Fruit fly (Drosophila melanogaster): Measurements from ENCODE around the gene CG33700.
A peak's percentile ranks its signal among the peaks of the same experiment; 100 is the strongest.

The CG33700 gene

DNA sequence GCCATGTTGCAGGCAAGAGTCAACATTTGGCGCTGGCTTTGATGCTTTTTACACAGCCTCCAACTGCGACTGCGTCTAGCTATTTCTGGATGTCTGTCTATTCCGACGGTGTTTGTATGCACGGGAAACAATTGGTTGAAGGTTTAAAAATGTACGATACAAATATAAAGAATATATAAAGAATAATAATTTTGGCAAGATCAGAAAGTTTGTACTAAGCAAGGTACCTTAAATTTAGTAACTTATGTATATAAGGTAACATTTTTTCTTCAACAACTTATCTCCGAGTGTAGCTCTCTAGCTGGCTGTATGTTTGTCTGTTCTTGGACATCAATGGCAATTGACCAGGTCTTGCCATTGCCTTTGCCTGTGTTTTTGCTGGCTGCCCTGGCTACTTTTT lies 41.5 kb upstream of the CG33700 start (continued):
- TF ChIP-seq sd (tag; optimal IDR thresholded peaks at IDR 0.05) (no peak), Elba2 (GFP tag; optimal IDR thresholded peaks at IDR 0.05) (no peak), Nf-YB (GFP tag; optimal IDR thresholded peaks at IDR 0.05) (no peak), CG30431 (GFP tag; optimal IDR thresholded peaks at IDR 0.05) (no peak), Hey (tag; optimal IDR thresholded peaks at IDR 0.05) (no peak), CG4424 (GFP tag; optimal IDR thresholded peaks at IDR 0.05) (peak; percentile 16), Hmr (GFP tag; optimal IDR thresholded peaks at IDR 0.05) (no peak), shn (GFP tag; optimal IDR thresholded peaks at IDR 0.05) (no peak), ewg (GFP tag; optimal IDR thresholded peaks at IDR 0.05) (no peak), CG7372 (GFP tag; IDR thresholded peaks at IDR 0.05) (no peak), tx (GFP tag; optimal IDR thresholded peaks at IDR 0.05) (no peak), CG11504 (tag; optimal IDR thresholded peaks at IDR 0.05) (peak; percentile 56), CG12236 (GFP tag; optimal IDR thresholded peaks at IDR 0.05) (no peak), jigr1 (GFP tag; IDR thresholded peaks at IDR 0.05) (no peak), CG10979 (tag; optimal IDR thresholded peaks at IDR 0.05) (peak; percentile 42), CG12659 (GFP tag; optimal IDR thresholded peaks at IDR 0.05) (peak; percentile 12), org-1 (GFP tag; optimal IDR thresholded peaks at IDR 0.05) (no peak), Fer1 (GFP tag; optimal IDR thresholded peaks at IDR 0.05) (no peak), so (GFP tag; IDR thresholded peaks at IDR 0.05) (0 out of 3 replicates have a peak, but pooled peaks have one; percentile 48), stc (GFP tag; IDR thresholded peaks at IDR 0.05) (peak; percentile 36; the same call in 1 of the 2 replicates), Xrp1 (GFP tag; IDR thresholded peaks at IDR 0.05) (peak; percentile 40; the same call in 1 of the 2 replicates), Xbp1 (GFP tag; optimal IDR thresholded peaks at IDR 0.05) (peak; percentile 42), PHDP (tag; optimal IDR thresholded peaks at IDR 0.05) (peak; percentile 22), sr (GFP tag; IDR thresholded peaks at IDR 0.05) (no peak), Asciz (GFP tag; optimal IDR thresholded peaks at IDR 0.05) (peak; percentile 18), CG11247 (GFP tag; IDR thresholded peaks at IDR 0.05) (no peak), toy (GFP tag; IDR thresholded peaks at IDR 0.05) (no peak), hkb (optimal IDR thresholded peaks at IDR 0.05) (no peak), hkb (GFP tag; IDR thresholded peaks at IDR 0.05) (peak; percentile 57), CG1024 (GFP tag; IDR thresholded peaks at IDR 0.05) (no peak), Gug (GFP tag; IDR thresholded peaks at IDR 0.05) (no peak), wdn (GFP tag; IDR thresholded peaks at IDR 0.05) (no peak), CG18011 (GFP tag; optimal IDR thresholded peaks at IDR 0.05) (no peak), kni (GFP tag; optimal IDR thresholded peaks at IDR 0.05) (no peak), CG13775 (GFP tag; optimal IDR thresholded peaks at IDR 0.05) (no peak), Atf3 (GFP tag; optimal IDR thresholded peaks at IDR 0.05) (no peak), CG31224 (GFP tag; IDR thresholded peaks at IDR 0.05) (no peak), Hmx (GFP tag; optimal IDR thresholded peaks at IDR 0.05) (no peak), dmrt99B (tag; optimal IDR thresholded peaks at IDR 0.05) (peak; percentile 47), p53 (GFP tag; optimal IDR thresholded peaks at IDR 0.05) (no peak), fd3F (GFP tag; optimal IDR thresholded peaks at IDR 0.05) (no peak), CG1832 (GFP tag; optimal IDR thresholded peaks at IDR 0.05) (no peak), Sin3A (optimal IDR thresholded peaks at IDR 0.05) (no peak), BEAF-32 (GFP tag; optimal IDR thresholded peaks at IDR 0.05) (no peak), Ptx1 (GFP tag; IDR thresholded peaks at IDR 0.05) (peak; percentile 28; the same call in 1 of the 2 replicates), CG8089 (GFP tag; optimal IDR thresholded peaks at IDR 0.05) (no peak), Rfx (GFP tag; IDR thresholded peaks at IDR 0.05) (no peak), esg (GFP tag; conservative IDR thresholded peaks at IDR 0.05) (no peak), nmo (GFP tag; optimal IDR thresholded peaks at IDR 0.05) (peak; percentile 8), CrebB (tag; optimal IDR thresholded peaks at IDR 0.05) (no peak), tup (GFP tag; optimal IDR thresholded peaks at IDR 0.05) (no peak), corto (GFP tag; optimal IDR thresholded peaks at IDR 0.05) (no peak)

All from whole organism, embryonic.